Worm (Caenorhabditis elegans) whole organism, L4 larva: ENCODE measurements around the gene sec-16A.2.

Source experiments
- F10B5.3 ChIP-seq: sonication (generic microtip); optimal IDR thresholded peaks from 2 replicates; lab custom pipeline; 2016; ENCODE audit warnings: mild to moderate bottlenecking, missing genetic modification characterization, missing compliant biosample characterization
- F26F4.8 ChIP-seq: fragments of 200-800 bp; sonication (Bioruptor generic); conservative IDR thresholded peaks from 2 replicates; pipeline ENCODE4 v1.3.6; 2022; ENCODE audit warnings: missing genetic modification characterization, missing compliant biosample characterization
- F44E2.7 ChIP-seq: fragments of 200-800 bp; sonication (Bioruptor generic); IDR thresholded peaks from 2 replicates; pipeline ENCODE4 v2.1.2; 2022; ENCODE audit warnings: missing genetic modification characterization, missing compliant biosample characterization
- F49E8.2 ChIP-seq: sonication (generic microtip); optimal IDR thresholded peaks from 2 replicates; lab custom pipeline; 2016; ENCODE audit warnings: missing compliant biosample characterization, mild to moderate bottlenecking, missing genetic modification characterization, borderline replicate concordance
- R02D3.7 ChIP-seq: fragments of 150-350 bp; sonication (generic microtip); optimal IDR thresholded peaks from 3 replicates; lab custom pipeline; 2014; ENCODE audit warnings: missing biosample characterization, missing genetic modification characterization
- T26A8.4 ChIP-seq: fragments of 200-800 bp; sonication (Bioruptor generic); IDR thresholded peaks from 2 replicates; pipeline ENCODE4 v1.3.6; 2022; ENCODE audit warnings: missing genetic modification characterization, missing compliant biosample characterization
- Y5F2A.4 ChIP-seq: fragments of 200-800 bp; sonication (Bioruptor generic); optimal IDR thresholded peaks from 2 replicates; lab custom pipeline; 2018; ENCODE audit warnings: mild to moderate bottlenecking, missing genetic modification characterization, missing compliant biosample characterization
- ZK337.2 ChIP-seq: fragments of 200-800 bp; sonication (Bioruptor generic); IDR thresholded peaks from 2 replicates; pipeline ENCODE4 v1.3.6; 2022; ENCODE audit warnings: missing genetic modification reagents, missing genetic modification characterization, missing compliant biosample characterization
- aha-1 ChIP-seq: fragments of 150-350 bp; peaks from one replicate; lab custom pipeline; 2014; ENCODE audit warnings: missing biosample characterization, missing genetic modification characterization
- aly-2 ChIP-seq: sonication (generic microtip); optimal IDR thresholded peaks from 2 replicates; lab custom pipeline; 2018; ENCODE audit warnings: missing biosample characterization, missing genetic modification characterization
- ceh-44 ChIP-seq: fragments of 200-800 bp; sonication (Bioruptor generic); IDR thresholded peaks from 2 replicates; pipeline ENCODE4 v1.3.6; 2022; ENCODE audit warnings: missing genetic modification reagents, missing genetic modification characterization, missing compliant biosample characterization
- daf-8 ChIP-seq: fragments of 200-800 bp; sonication (Bioruptor generic); IDR thresholded peaks from 2 replicates; pipeline ENCODE4 v1.3.6; 2022; ENCODE audit warnings: missing genetic modification characterization, missing compliant biosample characterization
- dmd-6 ChIP-seq: fragments of 200-800 bp; sonication (Bioruptor generic); IDR thresholded peaks from 2 replicates; pipeline ENCODE4 v1.3.6; 2022; ENCODE audit warnings: missing genetic modification reagents, missing genetic modification characterization, missing compliant biosample characterization
- dmd-8 ChIP-seq: fragments of 200-800 bp; sonication (Bioruptor generic); IDR thresholded peaks from 2 replicates; pipeline ENCODE4 v1.3.6; 2022; ENCODE audit warnings: missing genetic modification characterization, missing compliant biosample characterization
- duxl-1 ChIP-seq: sonication (generic microtip); optimal IDR thresholded peaks from 2 replicates; lab custom pipeline; 2016; ENCODE audit warnings: mild to moderate bottlenecking, missing genetic modification characterization, moderate library complexity, missing compliant biosample characterization; ENCODE audit not compliant: poor library complexity
- dve-1 ChIP-seq: sonication (generic microtip); optimal IDR thresholded peaks from 2 replicates; lab custom pipeline; 2017; ENCODE audit warnings: antibody characterized with exemption, mild to moderate bottlenecking, missing genetic modification characterization, missing compliant biosample characterization; ENCODE audit not compliant: insufficient read depth
- egl-43 ChIP-seq: fragments of 200-800 bp; sonication (Bioruptor generic); IDR thresholded peaks from 2 replicates; pipeline ENCODE4 v1.3.6; 2022; ENCODE audit warnings: missing genetic modification reagents, missing genetic modification characterization, missing compliant biosample characterization
- fos-1 ChIP-seq: fragments of 150-350 bp; optimal IDR thresholded peaks from 2 replicates; lab custom pipeline; 2014; ENCODE audit warnings: missing biosample characterization, missing genetic modification characterization
- gei-8 ChIP-seq: fragments of 200-800 bp; sonication (Bioruptor generic); optimal IDR thresholded peaks from 2 replicates; lab custom pipeline; 2018; ENCODE audit warnings: mild to moderate bottlenecking, missing genetic modification characterization, missing compliant biosample characterization
- hif-1 ChIP-seq, 2 experiments: sonication (generic microtip); optimal IDR thresholded peaks; 2 replicates each; lab custom pipeline; 2016 to 2017; ENCODE audit warnings: missing compliant biosample characterization in 2 of 2, missing genetic modification characterization in 2 of 2, missing genetic modification reagents in 2 of 2, missing genotype in 2 of 2, mild to moderate bottlenecking in 1 of 2
- lin-29 ChIP-seq: fragments of 200-800 bp; sonication (Bioruptor generic); IDR thresholded peaks from 2 replicates; pipeline ENCODE4 v1.3.6; 2022; ENCODE audit warnings: missing genetic modification reagents, missing genetic modification characterization, missing compliant biosample characterization
- madf-5 ChIP-seq, 2 experiments: fragments of 200-800 bp; sonication (Bioruptor generic); IDR thresholded peaks; 2 replicates each; pipeline ENCODE4 v1.3.6; 2022; ENCODE audit warnings: missing compliant biosample characterization in 2 of 2, missing genetic modification characterization in 2 of 2
- mdt-29 ChIP-seq: fragments of 200-800 bp; sonication (Bioruptor generic); IDR thresholded peaks from 2 replicates; pipeline ENCODE4 v1.3.6; 2022; ENCODE audit warnings: missing genetic modification reagents, missing genetic modification characterization, missing compliant biosample characterization
- nhr-42 ChIP-seq: fragments of 200-800 bp; sonication (Bioruptor generic); IDR thresholded peaks from 2 replicates; pipeline ENCODE4 v1.3.6; 2022; ENCODE audit warnings: missing genetic modification characterization, missing compliant biosample characterization
- nhr-48 ChIP-seq: sonication (generic microtip); optimal IDR thresholded peaks from 2 replicates; lab custom pipeline; 2016; ENCODE audit warnings: mild to moderate bottlenecking, missing genetic modification characterization, missing compliant biosample characterization
- nhr-76 ChIP-seq: fragments of 150-350 bp; optimal IDR thresholded peaks from 2 replicates; lab custom pipeline; 2014; ENCODE audit warnings: missing biosample characterization, missing genetic modification characterization
- nhr-77 ChIP-seq: fragments of 150-350 bp; optimal IDR thresholded peaks from 2 replicates; lab custom pipeline; 2014; ENCODE audit warnings: missing biosample characterization, missing genetic modification characterization
- php-3 ChIP-seq: fragments of 200-800 bp; sonication (Bioruptor generic); IDR thresholded peaks from 2 replicates; pipeline ENCODE4 v1.3.6; 2022; ENCODE audit warnings: missing genetic modification reagents, missing genetic modification characterization, missing compliant biosample characterization
- sdz-12 ChIP-seq: fragments of 200-800 bp; sonication (Bioruptor generic); optimal IDR thresholded peaks from 2 replicates; lab custom pipeline; 2018; ENCODE audit warnings: mild to moderate bottlenecking, missing genetic modification characterization, missing compliant biosample characterization
- set-16 ChIP-seq: fragments of 200-800 bp; sonication (Bioruptor generic); IDR thresholded peaks from 2 replicates; pipeline ENCODE4 v1.3.6; 2022; ENCODE audit warnings: missing genetic modification reagents, missing genetic modification characterization, missing compliant biosample characterization
- snpc-4 ChIP-seq: fragments of 150-350 bp; optimal IDR thresholded peaks from 2 replicates; lab custom pipeline; 2014; ENCODE audit warnings: missing biosample characterization, missing genetic modification characterization
- spr-1 ChIP-seq: sonication (generic microtip); optimal IDR thresholded peaks from 2 replicates; lab custom pipeline; 2016; ENCODE audit warnings: mild to moderate bottlenecking, missing genetic modification characterization, missing compliant biosample characterization
- spr-3 ChIP-seq: fragments of 200-800 bp; sonication (Bioruptor generic); optimal IDR thresholded peaks from 2 replicates; lab custom pipeline; 2018; ENCODE audit warnings: mild to moderate bottlenecking, missing genetic modification characterization, missing compliant biosample characterization
- unc-39 ChIP-seq: sonication (generic microtip); optimal IDR thresholded peaks from 2 replicates; lab custom pipeline; 2017; ENCODE audit warnings: missing biosample characterization, missing genetic modification characterization
- unc-62 ChIP-seq, 3 experiments: fragments of 150-350 bp in 1 of 3; sonication (generic microtip); optimal IDR thresholded peaks in 2 of 3; peaks in 1 of 3; 1 replicate in 1 of 3; 2 replicates in 2 of 3; lab custom pipeline; 2014 to 2017; ENCODE audit warnings: missing biosample characterization in 3 of 3, missing genetic modification characterization in 3 of 3, missing genetic modification reagents in 3 of 3, missing genotype in 1 of 3
- ztf-11 ChIP-seq: fragments of 150-350 bp; optimal IDR thresholded peaks from 2 replicates; lab custom pipeline; 2014; ENCODE audit warnings: missing biosample characterization, missing genetic modification characterization

sec-16A.2 gene

ce11 chrX:8284003-8284402, 3.0 kb upstream of the sec-16A.2 start:
- no peak for TF ChIP-seq spr-3
- peak in 1 of 2 experiments; percentile 25 for TF ChIP-seq unc-62 (GFP tag; optimal IDR thresholded peaks at IDR 0.05 in 1 of 2; lab: Kevin White, UChicago)
- no peak for TF ChIP-seq unc-62 (tag; optimal IDR thresholded peaks at IDR 0.05; lab: Kevin White, UChicago)
- TF ChIP-seq aha-1 (tag; lab: Kevin White, UChicago), result peak; percentile 94

ce11 chrX:8285169-8285796, 1.8 kb upstream of the sec-16A.2 start, which contains the start of the genes fis-2 and F13B9.2:
TSS of gene fis-2 (minus strand) at chrX:8285219.
TSS of gene F13B9.2 (plus strand) at chrX:8285683.
- TF ChIP-seq nhr-76 (no peak), nhr-77 (tag; lab: Kevin White, UChicago) (no peak), dmd-6 (GFP tag; lab: Robert Waterston, UW) (no peak), daf-8 (GFP tag; lab: Robert Waterston, UW) (no peak), F10B5.3 (tag; lab: Kevin White, UChicago) (no peak)
- TF ChIP-seq, all 104 proteins: peak for 0

- TF ChIP-seq ZK337.2 (no peak), egl-43 (no peak), unc-39 (tag; lab: Kevin White, UChicago) (no peak), fos-1 (tag; lab: Kevin White, UChicago) (no peak), hif-1 (tag; optimal IDR thresholded peaks at IDR 0.05; lab: Kevin White, UChicago) (no peak), spr-3 (no peak), F44E2.7 (no peak), F49E8.2 (tag; lab: Kevin White, UChicago) (no peak), nhr-42 (no peak), spr-1 (tag; lab: Kevin White, UChicago) (no peak), F10B5.3 (tag; lab: Kevin White, UChicago) (no peak), dmd-8 (GFP tag; lab: Robert Waterston, UW) (no peak), mdt-29 (GFP tag; lab: Robert Waterston, UW) (no peak), dve-1 (tag; lab: Kevin White, UChicago) (no peak), lin-29 (GFP tag; lab: Robert Waterston, UW) (no peak)
These were observed 885 bp upstream of the sec-16A.2 start for ce11 chrX:8286164-8286563.

- no peak for TF ChIP-seq egl-43
- 0 out of 2 replicates have a peak, but pooled peaks have one; percentile 42 for TF ChIP-seq F26F4.8 (GFP tag; lab: Robert Waterston, UW)
- peak; percentile 46; the same call in 1 of the 2 replicates for TF ChIP-seq set-16 (GFP tag; lab: Robert Waterston, UW)
- TF ChIP-seq unc-62 (GFP tag; optimal IDR thresholded peaks at IDR 0.05 in 1 of 2; lab: Kevin White, UChicago), result peak in 1 of 2 experiments; percentile 96
- TF ChIP-seq unc-62 (tag; optimal IDR thresholded peaks at IDR 0.05; lab: Kevin White, UChicago), result no peak
- no peak for TF ChIP-seq sdz-12 (GFP tag; lab: Kevin White, UChicago)
- TF ChIP-seq T26A8.4 (GFP tag; lab: Robert Waterston, UW), result peak; percentile 32; the same call in 1 of the 2 replicates
- TF ChIP-seq gei-8, result no peak
- TF ChIP-seq R02D3.7 (tag; lab: Kevin White, UChicago), result no peak
- 0 out of 2 replicates have a peak, but pooled peaks have one; percentile 27 for TF ChIP-seq php-3 (GFP tag; lab: Robert Waterston, UW)
These were observed 7.5 kb downstream of the sec-16A.2 start, which contains the start of gene R09F10.3 for ce11 chrX:8294586-8294985. TSS of gene R09F10.3 (plus strand) at chrX:8294625.

ce11 chrX:8297333-8297732, 10.3 kb downstream of the sec-16A.2 start:
- TF ChIP-seq snpc-4 (tag; lab: Kevin White, UChicago) (no peak), ceh-44 (GFP tag; lab: Robert Waterston, UW) (no peak), duxl-1 (no peak), aly-2 (tag; lab: Kevin White, UChicago) (no peak), madf-5 (GFP tag; IDR thresholded peaks at IDR 0.05; lab: Robert Waterston, UW) (no peak), nhr-48 (tag; lab: Kevin White, UChicago) (no peak), ztf-11 (tag; lab: Kevin White, UChicago) (no peak), aha-1 (tag; lab: Kevin White, UChicago) (peak; percentile 12), unc-62 (GFP tag; optimal IDR thresholded peaks at IDR 0.05 in 1 of 2; lab: Kevin White, UChicago) (peak in 1 of 2 experiments; percentile 94), unc-62 (tag; optimal IDR thresholded peaks at IDR 0.05; lab: Kevin White, UChicago) (no peak), Y5F2A.4 (no peak)
